Fruit fly (Drosophila melanogaster): Measurements from ENCODE around the gene wat.
A peak's percentile ranks its signal among the peaks of the same experiment; 100 is the strongest.

wat gene

DNA sequence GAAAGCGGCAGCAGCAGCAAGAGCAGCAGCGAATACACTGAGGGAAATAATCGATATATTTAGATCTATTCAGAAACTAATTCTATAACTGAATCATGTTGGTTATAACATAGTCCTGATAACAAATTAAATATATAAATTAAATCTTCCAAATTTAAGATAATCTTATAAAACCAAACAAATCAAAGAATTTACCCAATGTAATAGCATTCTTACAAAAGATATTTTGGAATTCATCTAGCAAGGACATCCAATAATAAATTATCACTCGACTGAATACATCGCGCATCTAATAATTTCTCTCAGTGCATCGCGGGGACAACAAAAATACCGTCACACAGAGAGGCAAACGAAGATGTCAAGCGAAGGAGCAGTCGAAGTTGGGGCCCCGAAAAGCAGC, 61.1 kb downstream of the wat start (continued):
- TF ChIP-seq Sox102F (GFP tag; optimal IDR thresholded peaks at IDR 0.05) (peak; percentile 28), CG13424 (tag; optimal IDR thresholded peaks at IDR 0.05) (peak; percentile 34), gfzf (GFP tag; optimal IDR thresholded peaks at IDR 0.05) (no peak), CG3847 (GFP tag; IDR thresholded peaks at IDR 0.05) (0 out of 2 replicates have a peak, but pooled peaks have one; percentile 28), CG13775 (GFP tag; optimal IDR thresholded peaks at IDR 0.05) (peak; percentile 20), CG12659 (GFP tag; optimal IDR thresholded peaks at IDR 0.05) (peak; percentile 36), CG9437 (GFP tag; optimal IDR thresholded peaks at IDR 0.05) (peak; percentile 8), CG2678 (tag; optimal IDR thresholded peaks at IDR 0.05) (peak; percentile 75), ind (GFP tag; optimal IDR thresholded peaks at IDR 0.05) (peak; percentile 22), CG8089 (GFP tag; optimal IDR thresholded peaks at IDR 0.05) (no peak), CG17359 (tag; optimal IDR thresholded peaks at IDR 0.05) (peak; percentile 31), Ssrp (tag; optimal IDR thresholded peaks at IDR 0.05) (no peak), CG12391 (tag; optimal IDR thresholded peaks at IDR 0.05) (peak; percentile 35), Ptx1 (GFP tag; IDR thresholded peaks at IDR 0.05) (0 out of 2 replicates have a peak, but pooled peaks have one; percentile 29), gem (tag; optimal IDR thresholded peaks at IDR 0.05) (peak; percentile 70), CG12236 (GFP tag; optimal IDR thresholded peaks at IDR 0.05) (no peak)

dm6 chr3R:28958703-28959102, 61.5 kb downstream of the wat start:
- TF ChIP-seq abd-A (tag; optimal IDR thresholded peaks at IDR 0.05) (peak; percentile 86), cato (GFP tag; optimal IDR thresholded peaks at IDR 0.05; ENCODE audit: borderline replicate concordance) (no peak)

dm6 chr3R:28950859-28951351, 69.3 kb downstream of the wat start:
- TF ChIP-seq Hr39 (optimal IDR thresholded peaks at IDR 0.05) (peak; percentile 58), Hey (tag; optimal IDR thresholded peaks at IDR 0.05) (no peak), sqz (GFP tag; optimal IDR thresholded peaks at IDR 0.05) (peak; percentile 1), Dbx (GFP tag; IDR thresholded peaks at IDR 0.05) (0 out of 3 replicates have a peak, but pooled peaks have one; percentile 19), abd-A (tag; optimal IDR thresholded peaks at IDR 0.05) (peak; percentile 84), Hr51 (GFP tag; optimal IDR thresholded peaks at IDR 0.05) (peak in 1 of 2 experiments; percentile 11), chinmo (GFP tag; IDR thresholded peaks at IDR 0.05; ENCODE audit: partially characterized antibody) (0 out of 4 replicates have a peak, but pooled peaks have one; percentile 12), chn (GFP tag; optimal IDR thresholded peaks at IDR 0.05) (no peak), crol (GFP tag; IDR thresholded peaks at IDR 0.05) (peak; percentile 63)

Data from whole organism, embryonic.